Worm (Caenorhabditis elegans) whole organism, L4 larva: Measurements from ENCODE around the gene atgl-1.

Experiments
- F37D6.2 ChIP-seq: sonication (generic microtip); optimal IDR thresholded peaks from 2 replicates; lab custom pipeline; 2016; ENCODE audit warnings: mild to moderate bottlenecking, missing genetic modification characterization, missing compliant biosample characterization
- T26A8.4 ChIP-seq: fragments of 200-800 bp; sonication (Bioruptor generic); IDR thresholded peaks from 2 replicates; pipeline ENCODE4 v1.3.6; 2022; ENCODE audit warnings: missing genetic modification characterization, missing compliant biosample characterization
- Y105C5A.15 ChIP-seq: fragments of 200-800 bp; sonication (Bioruptor generic); IDR thresholded peaks from 2 replicates; pipeline ENCODE4 v1.3.6; 2022; ENCODE audit warnings: missing genetic modification characterization, missing compliant biosample characterization
- Y48G9A.11 ChIP-seq: fragments of 200-800 bp; sonication (Bioruptor generic); IDR thresholded peaks from 2 replicates; pipeline ENCODE4 v1.3.6; 2022; ENCODE audit warnings: missing genetic modification reagents, missing genetic modification characterization, missing compliant biosample characterization
- Y5F2A.4 ChIP-seq: fragments of 200-800 bp; sonication (Bioruptor generic); optimal IDR thresholded peaks from 2 replicates; lab custom pipeline; 2018; ENCODE audit warnings: mild to moderate bottlenecking, missing genetic modification characterization, missing compliant biosample characterization
- aha-1 ChIP-seq: fragments of 150-350 bp; peaks from one replicate; lab custom pipeline; 2014; ENCODE audit warnings: missing biosample characterization, missing genetic modification characterization
- aly-2 ChIP-seq: sonication (generic microtip); optimal IDR thresholded peaks from 2 replicates; lab custom pipeline; 2018; ENCODE audit warnings: missing biosample characterization, missing genetic modification characterization
- ama-1 ChIP-seq: fragments of 150-350 bp; optimal IDR thresholded peaks from 2 replicates; lab custom pipeline; 2014; ENCODE audit warnings: inconsistent platforms, mixed read lengths
- ceh-62 ChIP-seq: sonication (generic microtip); optimal IDR thresholded peaks from 2 replicates; lab custom pipeline; 2017; ENCODE audit warnings: missing biosample characterization, missing genetic modification characterization
- ces-1 ChIP-seq: fragments of 150-350 bp; sonication (generic microtip); optimal IDR thresholded peaks from 4 replicates; lab custom pipeline; 2014; ENCODE audit warnings: missing biosample characterization, missing genetic modification reagents, missing genetic modification characterization
- cey-2 ChIP-seq: sonication (generic microtip); optimal IDR thresholded peaks from 3 replicates; lab custom pipeline; 2017; ENCODE audit warnings: missing genetic modification characterization, mild to moderate bottlenecking, missing compliant biosample characterization, antibody characterized with exemption, borderline replicate concordance; ENCODE audit not compliant: insufficient read depth
- daf-16 ChIP-seq, 3 experiments: sonication (generic microtip); optimal IDR thresholded peaks; 2 replicates each; lab custom pipeline; 2016 to 2017; ENCODE audit warnings: missing genetic modification characterization in 3 of 3, missing genetic modification reagents in 3 of 3, mild to moderate bottlenecking in 2 of 3, missing compliant biosample characterization in 2 of 3, missing biosample characterization in 1 of 3, moderate library complexity in 1 of 3
- dmd-6 ChIP-seq: fragments of 200-800 bp; sonication (Bioruptor generic); IDR thresholded peaks from 2 replicates; pipeline ENCODE4 v1.3.6; 2022; ENCODE audit warnings: missing genetic modification reagents, missing genetic modification characterization, missing compliant biosample characterization
- dmd-9 ChIP-seq: fragments of 200-800 bp; sonication (Bioruptor generic); IDR thresholded peaks from 2 replicates; pipeline ENCODE4 v1.3.6; 2022; ENCODE audit warnings: missing genetic modification reagents, missing genetic modification characterization, missing compliant biosample characterization
- dpl-1 ChIP-seq: fragments of 150-350 bp; optimal IDR thresholded peaks from 2 replicates; lab custom pipeline; 2014; ENCODE audit warnings: missing biosample characterization, missing genetic modification reagents, missing genetic modification characterization
- dve-1 ChIP-seq: sonication (generic microtip); optimal IDR thresholded peaks from 2 replicates; lab custom pipeline; 2017; ENCODE audit warnings: antibody characterized with exemption, mild to moderate bottlenecking, missing genetic modification characterization, missing compliant biosample characterization; ENCODE audit not compliant: insufficient read depth
- hif-1 ChIP-seq, 2 experiments: sonication (generic microtip); optimal IDR thresholded peaks; 2 replicates each; lab custom pipeline; 2016 to 2017; ENCODE audit warnings: missing compliant biosample characterization in 2 of 2, missing genetic modification characterization in 2 of 2, missing genetic modification reagents in 2 of 2, missing genotype in 2 of 2, mild to moderate bottlenecking in 1 of 2
- hlh-11 ChIP-seq: fragments of 200-800 bp; sonication (Bioruptor generic); optimal IDR thresholded peaks from 2 replicates; lab custom pipeline; 2018; ENCODE audit warnings: mild to moderate bottlenecking, missing genetic modification characterization, missing compliant biosample characterization
- hmg-1.1 ChIP-seq: fragments of 200-800 bp; sonication (Bioruptor generic); IDR thresholded peaks from 2 replicates; pipeline ENCODE4 v1.3.6; 2022; ENCODE audit warnings: missing genetic modification reagents, missing genetic modification characterization, missing compliant biosample characterization
- lin-1 ChIP-seq: fragments of 200-800 bp; sonication (Bioruptor generic); IDR thresholded peaks from 2 replicates; pipeline ENCODE4 v1.3.6; 2022; ENCODE audit warnings: missing genetic modification reagents, missing genetic modification characterization, missing compliant biosample characterization
- lin-38 ChIP-seq: fragments of 200-800 bp; sonication (Bioruptor generic); IDR thresholded peaks from 2 replicates; pipeline ENCODE4 v1.3.6; 2022; ENCODE audit warnings: missing genetic modification reagents, missing genetic modification characterization, missing compliant biosample characterization
- lsy-2 ChIP-seq, 2 experiments: fragments of 150-350 bp in 1 of 2; sonication (generic microtip) in 1 of 2; optimal IDR thresholded peaks; 2 replicates each; lab custom pipeline; 2014 to 2017; ENCODE audit warnings: missing biosample characterization in 2 of 2, missing genetic modification characterization in 2 of 2
- mep-1 ChIP-seq: fragments of 150-350 bp; sonication (generic microtip); optimal IDR thresholded peaks from 3 replicates; lab custom pipeline; 2014; ENCODE audit warnings: missing biosample characterization, missing genetic modification characterization
- mxl-3 ChIP-seq: fragments of 200-800 bp; sonication (Bioruptor generic); optimal IDR thresholded peaks from 2 replicates; lab custom pipeline; 2018; ENCODE audit warnings: mild to moderate bottlenecking, missing genetic modification characterization, missing compliant biosample characterization
- nhr-102 ChIP-seq: sonication (generic microtip); optimal IDR thresholded peaks from 2 replicates; lab custom pipeline; 2016; ENCODE audit warnings: mild to moderate bottlenecking, missing genetic modification characterization, moderate library complexity, missing compliant biosample characterization
- nhr-111 ChIP-seq: fragments of 200-800 bp; sonication (Bioruptor generic); optimal IDR thresholded peaks from 2 replicates; lab custom pipeline; 2018; ENCODE audit warnings: mild to moderate bottlenecking, missing genetic modification characterization, missing compliant biosample characterization
- nhr-28 ChIP-seq: fragments of 150-350 bp; optimal IDR thresholded peaks from 2 replicates; lab custom pipeline; 2014; ENCODE audit warnings: missing biosample characterization, missing genetic modification characterization
- nhr-77 ChIP-seq: fragments of 150-350 bp; optimal IDR thresholded peaks from 2 replicates; lab custom pipeline; 2014; ENCODE audit warnings: missing biosample characterization, missing genetic modification characterization
- pha-4 ChIP-seq, 2 experiments: fragments of 150-350 bp in 1 of 2; fragments of 200-800 bp in 1 of 2; sonication (Bioruptor generic) in 1 of 2; IDR thresholded peaks in 1 of 2; optimal IDR thresholded peaks in 1 of 2; 2 replicates each; pipeline versions ENCODE4 v1.3.6 to Lab custom; 2014 to 2022; ENCODE audit warnings: missing genetic modification characterization in 2 of 2, missing genetic modification reagents in 2 of 2, missing biosample characterization in 1 of 2, missing compliant biosample characterization in 1 of 2
- pqm-1 ChIP-seq: sonication (generic microtip); optimal IDR thresholded peaks from 2 replicates; lab custom pipeline; 2017; ENCODE audit warnings: missing biosample characterization, missing genetic modification characterization
- rbr-2 ChIP-seq: sonication (generic microtip); optimal IDR thresholded peaks from 2 replicates; lab custom pipeline; 2016; ENCODE audit warnings: missing genotype, missing genetic modification characterization, missing compliant biosample characterization
- snpc-1.2 ChIP-seq: fragments of 200-800 bp; sonication (Bioruptor generic); IDR thresholded peaks from 2 replicates; pipeline ENCODE4 v1.3.6; 2022; ENCODE audit warnings: missing genetic modification reagents, missing genetic modification characterization, missing compliant biosample characterization
- tra-1 ChIP-seq: fragments of 200-800 bp; sonication (Bioruptor generic); IDR thresholded peaks from 2 replicates; pipeline ENCODE4 v1.3.6; 2022; ENCODE audit warnings: missing genetic modification reagents, missing genetic modification characterization, missing compliant biosample characterization
- unc-130 ChIP-seq: sonication (generic microtip); optimal IDR thresholded peaks from 2 replicates; lab custom pipeline; 2016; ENCODE audit warnings: missing genetic modification reagents, missing genetic modification characterization, missing compliant biosample characterization
- vab-7 ChIP-seq: fragments of 200-800 bp; sonication (Bioruptor generic); IDR thresholded peaks from 2 replicates; pipeline ENCODE4 v1.3.6; 2022; ENCODE audit warnings: missing genetic modification reagents, missing genetic modification characterization, missing compliant biosample characterization
- zag-1 ChIP-seq: fragments of 150-350 bp; optimal IDR thresholded peaks from 2 replicates; lab custom pipeline; 2014; ENCODE audit warnings: missing biosample characterization, missing genetic modification characterization

atgl-1 gene

ce11 chrIII:6442305-6443125, 23.3 kb upstream of the atgl-1 start, which contains the start of gene mel-32:
Gene mel-32 (minus strand): TSS chrIII:6443000.
- TF ChIP-seq dmd-6 (GFP tag; lab: Robert Waterston, UW) (peak; percentile 31), lin-1 (GFP tag; lab: Robert Waterston, UW) (peak; percentile 10; the same call in 1 of the 2 replicates), hif-1 (tag; optimal IDR thresholded peaks at IDR 0.05; lab: Kevin White, UChicago) (peak in 1 of 2 experiments; percentile 6), pqm-1 (peak; percentile 81), dve-1 (tag; lab: Kevin White, UChicago) (peak; percentile 76), Y48G9A.11 (GFP tag; lab: Robert Waterston, UW) (peak; percentile 58; the same call in 1 of the 2 replicates), unc-130 (GFP tag; lab: Kevin White, UChicago) (peak; percentile 62), nhr-102 (tag; lab: Kevin White, UChicago) (no peak), daf-16 (GFP tag; optimal IDR thresholded peaks at IDR 0.05; lab: Kevin White, UChicago) (no peak), daf-16 (tag; optimal IDR thresholded peaks at IDR 0.05; lab: Kevin White, UChicago) (peak; percentile 74), mxl-3 (GFP tag; lab: Kevin White, UChicago) (no peak), snpc-1.2 (GFP tag; lab: Robert Waterston, UW) (0 out of 2 replicates have a peak, but pooled peaks have one; percentile 34), lin-38 (GFP tag; lab: Robert Waterston, UW) (peak; percentile 58), mep-1 (peak; percentile 7), ama-1 (peak; percentile 40), lsy-2 (tag; optimal IDR thresholded peaks at IDR 0.05; lab: Kevin White, UChicago) (peak in 1 of 2 experiments; percentile 43), ceh-62 (tag; lab: Kevin White, UChicago) (no peak), dpl-1 (GFP tag; lab: Kevin White, UChicago) (peak; percentile 65), ces-1 (GFP tag; lab: Kevin White, UChicago) (no peak), F37D6.2 (tag; lab: Kevin White, UChicago) (no peak), aly-2 (tag; lab: Kevin White, UChicago) (no peak), zag-1 (tag; lab: Kevin White, UChicago) (no peak), hmg-1.1 (GFP tag; lab: Robert Waterston, UW) (0 out of 2 replicates have a peak, but pooled peaks have one; percentile 20), nhr-28 (tag; lab: Kevin White, UChicago) (peak; percentile 24), hlh-11 (peak; percentile 5)

- TF ChIP-seq T26A8.4 (GFP tag; lab: Robert Waterston, UW) = no peak
- 0 out of 2 replicates have a peak, but pooled peaks have one; percentile 47 for TF ChIP-seq pha-4 (GFP tag; IDR thresholded peaks at IDR 0.05; lab: Robert Waterston, UW)
- TF ChIP-seq pha-4 (tag; optimal IDR thresholded peaks at IDR 0.05; lab: Kevin White, UChicago) = no peak
- TF ChIP-seq dmd-6 (GFP tag; lab: Robert Waterston, UW) = no peak
- no peak for TF ChIP-seq cey-2
- peak; percentile 35 for TF ChIP-seq ama-1
- TF ChIP-seq lin-38 (GFP tag; lab: Robert Waterston, UW) = peak; percentile 47; the same call in 1 of the 2 replicates
- TF ChIP-seq aha-1 = no peak
- no peak for TF ChIP-seq pqm-1
Observed at ce11 chrIII:6439854-6440253, 20.6 kb upstream of the atgl-1 start.

- TF ChIP-seq Y5F2A.4 (no peak), nhr-111 (GFP tag; lab: Kevin White, UChicago) (no peak), rbr-2 (tag; lab: Kevin White, UChicago) (no peak), dmd-9 (no peak), Y105C5A.15 (GFP tag; lab: Robert Waterston, UW) (no peak), vab-7 (GFP tag; lab: Robert Waterston, UW) (no peak), tra-1 (GFP tag; lab: Robert Waterston, UW) (no peak), nhr-77 (no peak)
Observed at ce11 chrIII:6436308-6436707, 17.0 kb upstream of the atgl-1 start, which contains the start of gene C05D11.1. Gene C05D11.1 (plus strand): TSS chrIII:6436608.
